Worm (Caenorhabditis elegans) whole organism, late embryonic: ENCODE data around the gene F36D4.6.

ENCODE experiments used
- C08G9.2 ChIP-seq: sonication (generic microtip); optimal IDR thresholded peaks from 2 replicates; lab custom pipeline; 2016; ENCODE audit warnings: mild to moderate bottlenecking, missing genetic modification characterization, moderate library complexity, missing compliant biosample characterization
- F13H6.1 ChIP-seq: sonication (generic microtip); optimal IDR thresholded peaks from 2 replicates; lab custom pipeline; 2016; ENCODE audit warnings: missing genetic modification characterization, missing compliant biosample characterization
- K02D7.2 ChIP-seq: sonication (generic microtip); optimal IDR thresholded peaks from 2 replicates; lab custom pipeline; 2017; ENCODE audit warnings: mild to moderate bottlenecking, missing genetic modification characterization, missing compliant biosample characterization
- Y22D7AL.16 ChIP-seq: sonication (generic microtip); optimal IDR thresholded peaks from 2 replicates; lab custom pipeline; 2016; ENCODE audit warnings: missing genetic modification characterization, missing compliant biosample characterization
- ceh-14 ChIP-seq: sonication (generic microtip); optimal IDR thresholded peaks from 2 replicates; lab custom pipeline; 2016; ENCODE audit warnings: missing genotype, missing genetic modification characterization, missing compliant biosample characterization
- ceh-18 ChIP-seq: sonication (generic microtip); optimal IDR thresholded peaks from 2 replicates; lab custom pipeline; 2016; ENCODE audit warnings: missing genetic modification characterization, missing compliant biosample characterization
- ceh-22 ChIP-seq: sonication (generic microtip); optimal IDR thresholded peaks from 2 replicates; lab custom pipeline; 2017; ENCODE audit warnings: missing biosample characterization, missing genetic modification characterization
- ceh-31 ChIP-seq: sonication (generic microtip); optimal IDR thresholded peaks from 2 replicates; lab custom pipeline; 2016; ENCODE audit warnings: missing genetic modification characterization, missing compliant biosample characterization
- ceh-34 ChIP-seq: sonication (generic microtip); optimal IDR thresholded peaks from 2 replicates; lab custom pipeline; 2016; ENCODE audit warnings: mild to moderate bottlenecking, missing genetic modification characterization, missing compliant biosample characterization
- ceh-45 ChIP-seq: fragments of 200-800 bp; sonication (Bioruptor generic); IDR thresholded peaks from 2 replicates; pipeline ENCODE4 v1.3.6; 2022; ENCODE audit warnings: missing genetic modification reagents, missing genetic modification characterization, missing compliant biosample characterization
- ceh-6 ChIP-seq: fragments of 200-800 bp; sonication (Bioruptor generic); optimal IDR thresholded peaks from 2 replicates; lab custom pipeline; 2018; ENCODE audit warnings: mild to moderate bottlenecking, missing genetic modification characterization, missing compliant biosample characterization
- ceh-9 ChIP-seq: sonication (generic microtip); optimal IDR thresholded peaks from 2 replicates; lab custom pipeline; 2016; ENCODE audit warnings: mild to moderate bottlenecking, missing genetic modification characterization, inconsistent platforms, missing compliant biosample characterization
- che-1 ChIP-seq: sonication (generic microtip); optimal IDR thresholded peaks from 2 replicates; lab custom pipeline; 2016; ENCODE audit warnings: mild to moderate bottlenecking, missing genetic modification characterization, missing compliant biosample characterization
- dmd-4 ChIP-seq: sonication (generic microtip); optimal IDR thresholded peaks from 2 replicates; lab custom pipeline; 2016; ENCODE audit warnings: borderline replicate concordance, missing genetic modification characterization, missing compliant biosample characterization
- dve-1 ChIP-seq: sonication (generic microtip); optimal IDR thresholded peaks from 2 replicates; lab custom pipeline; 2017; ENCODE audit warnings: antibody characterized with exemption, mild to moderate bottlenecking, missing genetic modification characterization, missing compliant biosample characterization
- elt-2 ChIP-seq: sonication (generic microtip); optimal IDR thresholded peaks from 2 replicates; lab custom pipeline; 2016; ENCODE audit warnings: missing genetic modification reagents, missing genetic modification characterization, missing compliant biosample characterization
- ets-4 ChIP-seq: sonication (generic microtip); optimal IDR thresholded peaks from 2 replicates; lab custom pipeline; 2016; ENCODE audit warnings: missing genetic modification characterization, missing compliant biosample characterization
- fax-1 ChIP-seq: sonication (generic microtip); optimal IDR thresholded peaks from 2 replicates; lab custom pipeline; 2016; ENCODE audit warnings: missing genotype, missing genetic modification characterization, missing compliant biosample characterization
- fkh-6 ChIP-seq: sonication (generic microtip); optimal IDR thresholded peaks from 2 replicates; lab custom pipeline; 2016; ENCODE audit warnings: missing genetic modification characterization, missing compliant biosample characterization
- gmeb-2 ChIP-seq: sonication (generic microtip); optimal IDR thresholded peaks from 2 replicates; lab custom pipeline; 2016; ENCODE audit warnings: missing genetic modification characterization, inconsistent platforms, missing compliant biosample characterization
- hlh-15 ChIP-seq: sonication (generic microtip); optimal IDR thresholded peaks from 2 replicates; lab custom pipeline; 2016; ENCODE audit warnings: missing genetic modification characterization, missing compliant biosample characterization
- hlh-30 ChIP-seq: sonication (generic microtip); optimal IDR thresholded peaks from 2 replicates; lab custom pipeline; 2017; ENCODE audit warnings: antibody characterized with exemption, missing genetic modification characterization, missing compliant biosample characterization; ENCODE audit not compliant: insufficient read depth
- hlh-6 ChIP-seq: sonication (generic microtip); optimal IDR thresholded peaks from 2 replicates; lab custom pipeline; 2016; ENCODE audit warnings: missing genotype, missing genetic modification characterization, missing compliant biosample characterization
- hlh-8 ChIP-seq: sonication (generic microtip); optimal IDR thresholded peaks from 2 replicates; lab custom pipeline; 2016; ENCODE audit warnings: missing genotype, missing genetic modification characterization, missing compliant biosample characterization
- lin-11 ChIP-seq: fragments of 200-800 bp; sonication (Bioruptor generic); optimal IDR thresholded peaks from 2 replicates; lab custom pipeline; 2018; ENCODE audit warnings: mild to moderate bottlenecking, missing genetic modification characterization, missing compliant biosample characterization
- mec-3 ChIP-seq: sonication (generic microtip); optimal IDR thresholded peaks from 2 replicates; lab custom pipeline; 2016; ENCODE audit warnings: borderline replicate concordance, missing genetic modification characterization, missing compliant biosample characterization
- nhr-232 ChIP-seq: sonication (generic microtip); optimal IDR thresholded peaks from 2 replicates; lab custom pipeline; 2016; ENCODE audit warnings: missing genetic modification characterization, missing compliant biosample characterization
- npax-4 ChIP-seq: sonication (generic microtip); optimal IDR thresholded peaks from 2 replicates; lab custom pipeline; 2016; ENCODE audit warnings: missing genetic modification characterization, missing compliant biosample characterization
- pax-1 ChIP-seq: fragments of 150-350 bp; optimal IDR thresholded peaks from 2 replicates; lab custom pipeline; 2014; ENCODE audit warnings: missing biosample characterization, missing genetic modification characterization
- pha-2 ChIP-seq: sonication (generic microtip); optimal IDR thresholded peaks from 2 replicates; lab custom pipeline; 2017; ENCODE audit warnings: mild to moderate bottlenecking, missing genetic modification characterization, missing compliant biosample characterization
- pha-4 ChIP-seq: fragments of 150-350 bp; optimal IDR thresholded peaks from 2 replicates; lab custom pipeline; 2018; ENCODE audit warnings: missing biosample characterization, missing genetic modification reagents, missing genetic modification characterization
- pqm-1 ChIP-seq: sonication (generic microtip); optimal IDR thresholded peaks from 2 replicates; lab custom pipeline; 2016; ENCODE audit warnings: missing genetic modification characterization, missing compliant biosample characterization
- pros-1 ChIP-seq: fragments of 150-350 bp; optimal IDR thresholded peaks from 2 replicates; lab custom pipeline; 2014; ENCODE audit warnings: missing biosample characterization, missing genetic modification reagents, missing genetic modification characterization
- rnt-1 ChIP-seq: sonication (generic microtip); optimal IDR thresholded peaks from 2 replicates; lab custom pipeline; 2016; ENCODE audit warnings: missing genetic modification characterization, missing compliant biosample characterization
- sdc-2 ChIP-seq: sonication (generic microtip); optimal IDR thresholded peaks from 2 replicates; lab custom pipeline; 2016; ENCODE audit warnings: missing genotype, missing genetic modification characterization, missing compliant biosample characterization
- sox-2 ChIP-seq: fragments of 200-800 bp; sonication (Bioruptor generic); IDR thresholded peaks from 2 replicates; pipeline ENCODE4 v1.3.6; 2022; ENCODE audit warnings: missing genetic modification reagents, missing genetic modification characterization, missing compliant biosample characterization
- sox-4 ChIP-seq: sonication (generic microtip); optimal IDR thresholded peaks from 2 replicates; lab custom pipeline; 2017; ENCODE audit warnings: mild to moderate bottlenecking, missing genetic modification characterization, inconsistent platforms, missing compliant biosample characterization
- syd-9 ChIP-seq: sonication (generic microtip); optimal IDR thresholded peaks from 2 replicates; lab custom pipeline; 2016; ENCODE audit warnings: mild to moderate bottlenecking, missing genetic modification characterization, moderate library complexity, missing compliant biosample characterization
- unc-3 ChIP-seq, 2 experiments: fragments of 200-800 bp in 1 of 2; sonication (Bioruptor generic) in 1 of 2; sonication (generic microtip) in 1 of 2; conservative IDR thresholded peaks in 1 of 2; optimal IDR thresholded peaks in 1 of 2; 2 replicates each; pipeline versions ENCODE4 v1.3.6 to Lab custom; 2016 to 2022; ENCODE audit warnings: missing compliant biosample characterization in 2 of 2, missing genetic modification characterization in 2 of 2, missing genetic modification reagents in 1 of 2
- unc-42 ChIP-seq: sonication (generic microtip); optimal IDR thresholded peaks from 2 replicates; lab custom pipeline; 2016; ENCODE audit warnings: missing genotype, missing genetic modification characterization, missing compliant biosample characterization

F36D4.6 gene

ce11 chrV:9451485-9451884, 24.5 kb upstream of the F36D4.6 start:
- TF ChIP-seq fkh-6 (tag; lab: Kevin White, UChicago) (no peak), ceh-31 (tag; lab: Kevin White, UChicago) (no peak), gmeb-2 (tag; lab: Kevin White, UChicago) (no peak), fax-1 (no peak), sdc-2 (tag; lab: Kevin White, UChicago) (no peak), dmd-4 (tag; lab: Kevin White, UChicago) (no peak), hlh-15 (tag; lab: Kevin White, UChicago) (no peak), lin-11 (tag; lab: Kevin White, UChicago) (no peak), rnt-1 (tag; lab: Kevin White, UChicago) (no peak)

- TF ChIP-seq ets-4 (no peak), hlh-8 (tag; lab: Kevin White, UChicago) (no peak), rnt-1 (tag; lab: Kevin White, UChicago) (no peak), pros-1 (no peak), nhr-232 (tag; lab: Kevin White, UChicago) (no peak), pha-4 (tag; lab: Kevin White, UChicago) (no peak), ceh-9 (tag; lab: Kevin White, UChicago) (no peak), ceh-34 (tag; lab: Kevin White, UChicago) (no peak), ceh-18 (no peak), syd-9 (tag; lab: Kevin White, UChicago) (no peak), F13H6.1 (tag; lab: Kevin White, UChicago) (no peak), ceh-14 (tag; lab: Kevin White, UChicago) (no peak), hlh-6 (no peak), che-1 (tag; lab: Kevin White, UChicago) (no peak), npax-4 (tag; lab: Kevin White, UChicago) (no peak), K02D7.2 (no peak), elt-2 (no peak), sox-4 (tag; lab: Kevin White, UChicago) (no peak), Y22D7AL.16 (no peak), mec-3 (tag; lab: Kevin White, UChicago) (no peak)
Measured at ce11 chrV:9444618-9445017, 17.6 kb upstream of the F36D4.6 start.

- no peak for TF ChIP-seq ceh-6
- no peak for TF ChIP-seq pha-2 (tag; lab: Kevin White, UChicago)
- TF ChIP-seq ceh-45 = no peak
- TF ChIP-seq sdc-2 (tag; lab: Kevin White, UChicago) = no peak
- no peak for TF ChIP-seq fax-1
- TF ChIP-seq sox-2 (GFP tag; lab: Robert Waterston, UW) = no peak
- no peak for TF ChIP-seq hlh-8 (tag; lab: Kevin White, UChicago)
- TF ChIP-seq ceh-22 = no peak
- no peak for TF ChIP-seq ceh-9 (tag; lab: Kevin White, UChicago)
- no peak for TF ChIP-seq unc-42 (tag; lab: Kevin White, UChicago)
- no peak for TF ChIP-seq C08G9.2 (tag; lab: Kevin White, UChicago)
- TF ChIP-seq npax-4 (tag; lab: Kevin White, UChicago) = no peak
- TF ChIP-seq fkh-6 (tag; lab: Kevin White, UChicago) = no peak
- no peak for TF ChIP-seq pax-1 (tag; lab: Kevin White, UChicago)
Measured at ce11 chrV:9443748-9444147, 16.8 kb upstream of the F36D4.6 start, which contains the start of gene wdr-62. Gene wdr-62, plus strand, starts transcription at chrV:9444048.

ce11 chrV:9443109-9443508, 16.1 kb upstream of the F36D4.6 start:
- TF ChIP-seq dve-1 (tag; lab: Kevin White, UChicago) (no peak), unc-3 (GFP tag; conservative IDR thresholded peaks at IDR 0.05; lab: Robert Waterston, UW) (no peak), unc-3 (tag; optimal IDR thresholded peaks at IDR 0.05; lab: Kevin White, UChicago) (no peak), elt-2 (peak; percentile 88), hlh-30 (no peak), pqm-1 (tag; lab: Kevin White, UChicago) (peak; percentile 35), nhr-232 (tag; lab: Kevin White, UChicago) (no peak)
